Fruit fly (Drosophila melanogaster): ENCODE measurements around the gene CG2260.
A peak's percentile ranks its signal among the peaks of the same experiment; 100 is the strongest.

The CG2260 gene

DNA sequence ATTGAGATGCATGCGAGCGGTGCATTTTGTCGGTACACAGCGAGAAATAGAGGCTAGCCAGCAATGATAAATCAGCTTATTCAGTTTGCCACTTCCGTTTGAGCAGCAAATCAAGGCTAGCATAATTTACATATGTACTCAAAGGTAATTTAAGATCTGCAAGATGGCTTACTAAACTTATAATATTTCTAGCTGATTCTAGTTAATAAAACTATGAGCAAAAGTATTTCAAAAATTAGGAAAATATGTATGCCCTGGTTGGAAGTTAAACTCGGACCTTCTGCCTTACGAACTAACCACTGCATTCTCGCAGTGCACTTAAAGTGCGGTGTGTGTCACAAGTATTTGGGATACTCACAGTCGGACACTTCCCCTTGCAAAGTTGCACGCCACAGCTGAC, 1.9 kb upstream of the CG2260 start (continued):
- TF ChIP-seq az2 (GFP tag; optimal IDR thresholded peaks at IDR 0.05) (peak; percentile 2), ara (GFP tag; IDR thresholded peaks at IDR 0.05) (no peak), Drgx (GFP tag; IDR thresholded peaks at IDR 0.05) (peak; percentile 70), CG2712 (tag; optimal IDR thresholded peaks at IDR 0.05) (peak; percentile 43), ab (GFP tag; optimal IDR thresholded peaks at IDR 0.05) (no peak), CG16815 (GFP tag; optimal IDR thresholded peaks at IDR 0.05) (no peak), danr (GFP tag; IDR thresholded peaks at IDR 0.05) (no peak), fu2 (GFP tag; optimal IDR thresholded peaks at IDR 0.05) (no peak), Lhr (GFP tag; optimal IDR thresholded peaks at IDR 0.05) (no peak), amos (GFP tag; IDR thresholded peaks at IDR 0.05; ENCODE audit: partially characterized antibody) (no peak), CG16779 (GFP tag; IDR thresholded peaks at IDR 0.05) (no peak), row (GFP tag; IDR thresholded peaks at IDR 0.05) (peak; percentile 21; the same call in 1 of the 3 replicates)

DNA sequence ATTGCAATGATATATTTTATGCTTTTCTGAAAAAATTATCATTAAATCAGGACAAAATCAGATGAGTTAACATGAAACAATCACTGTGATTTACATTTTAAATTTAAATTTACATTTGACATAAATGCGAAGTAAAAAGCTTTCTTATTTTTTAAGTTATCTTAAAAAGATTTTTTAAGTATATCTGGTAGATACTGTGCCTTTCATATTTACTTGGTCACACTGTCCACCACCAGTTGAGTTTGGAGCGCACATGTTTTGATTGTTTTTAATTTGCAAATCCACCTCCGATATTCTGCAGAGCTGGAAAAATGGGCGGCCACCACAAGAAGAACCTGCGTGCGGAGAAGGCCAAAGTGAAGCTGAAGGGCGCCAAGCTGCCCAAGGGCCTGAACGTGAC, 4.1 kb downstream of the CG2260 start, which contains the start of gene CG1575:
Gene CG1575 (plus strand): TSS at position 200 of the 400 bp plus-strand sequence.
- no peak for TF ChIP-seq CG10147 (GFP tag; optimal IDR thresholded peaks at IDR 0.05)
- no peak for TF ChIP-seq kni (GFP tag; optimal IDR thresholded peaks at IDR 0.05)
- TF ChIP-seq MTF-1 (GFP tag; optimal IDR thresholded peaks at IDR 0.05; ENCODE audit: borderline replicate concordance) = no peak
- TF ChIP-seq CG9437 (GFP tag; optimal IDR thresholded peaks at IDR 0.05) = no peak
- peak; percentile 10; the same call in 1 of the 3 replicates for TF ChIP-seq CG34224 (GFP tag; IDR thresholded peaks at IDR 0.05; ENCODE audit: partially characterized antibody)
- TF ChIP-seq Doc3 (GFP tag; IDR thresholded peaks at IDR 0.05; ENCODE audit: partially characterized antibody) = 0 out of 3 replicates have a peak, but pooled peaks have one; percentile 20
- TF ChIP-seq CG2129 (GFP tag; IDR thresholded peaks at IDR 0.05; ENCODE audit: partially characterized antibody) = no peak
- no peak for TF ChIP-seq sob (GFP tag; IDR thresholded peaks at IDR 0.05)
- TF ChIP-seq pzg (GFP tag; optimal IDR thresholded peaks at IDR 0.05) = peak; percentile 28
- TF ChIP-seq dysf (GFP tag; IDR thresholded peaks at IDR 0.05) = no peak
- TF ChIP-seq vvl (GFP tag; IDR thresholded peaks at IDR 0.05) = no peak
- TF ChIP-seq CG6791 (GFP tag; IDR thresholded peaks at IDR 0.05; ENCODE audit: partially characterized antibody) = no peak
- TF ChIP-seq cwo (GFP tag; optimal IDR thresholded peaks at IDR 0.05) = no peak
- no peak for TF ChIP-seq bbx (GFP tag; IDR thresholded peaks at IDR 0.05; ENCODE audit: partially characterized antibody)
- TF ChIP-seq CG17802 (tag; optimal IDR thresholded peaks at IDR 0.05) = no peak
- TF ChIP-seq jumu (GFP tag; optimal IDR thresholded peaks at IDR 0.05) = no peak
- no peak for TF ChIP-seq CG17385 (GFP tag; optimal IDR thresholded peaks at IDR 0.05)
- peak; percentile 53 for TF ChIP-seq CG13287 (GFP tag; IDR thresholded peaks at IDR 0.05; ENCODE audit: partially characterized antibody)
- no peak for TF ChIP-seq wor (GFP tag; IDR thresholded peaks at IDR 0.05)
- no peak for TF ChIP-seq btn (GFP tag; optimal IDR thresholded peaks at IDR 0.05)
- peak; percentile 37; the same call in 1 of the 2 replicates for TF ChIP-seq MBD-R2 (GFP tag; IDR thresholded peaks at IDR 0.05)
- TF ChIP-seq sug (tag; optimal IDR thresholded peaks at IDR 0.05) = peak; percentile 23
- no peak for TF ChIP-seq Awh (GFP tag; IDR thresholded peaks at IDR 0.05)
- TF ChIP-seq tup (GFP tag; optimal IDR thresholded peaks at IDR 0.05) = no peak
- no peak for TF ChIP-seq CG31441 (GFP tag; IDR thresholded peaks at IDR 0.05)
- peak; percentile 86 for TF ChIP-seq CG3995 (GFP tag; optimal IDR thresholded peaks at IDR 0.05)
- peak; percentile 35 for TF ChIP-seq CG9797 (GFP tag; optimal IDR thresholded peaks at IDR 0.05)
- no peak for TF ChIP-seq CG7745 (tag; optimal IDR thresholded peaks at IDR 0.05)
- no peak for TF ChIP-seq CG33213 (GFP tag; optimal IDR thresholded peaks at IDR 0.05)
- TF ChIP-seq seq (GFP tag; IDR thresholded peaks at IDR 0.05) = no peak
- TF ChIP-seq CG17359 (tag; optimal IDR thresholded peaks at IDR 0.05) = no peak
- TF ChIP-seq Dp (GFP tag; optimal IDR thresholded peaks at IDR 0.05) = peak; percentile 58
- no peak for TF ChIP-seq CG7372 (GFP tag; IDR thresholded peaks at IDR 0.05)
- no peak for TF ChIP-seq pfk (GFP tag; optimal IDR thresholded peaks at IDR 0.05)
- no peak for TF ChIP-seq CG11398 (GFP tag; optimal IDR thresholded peaks at IDR 0.05)
- TF ChIP-seq Rfx (GFP tag; IDR thresholded peaks at IDR 0.05) = no peak
- peak; percentile 46; the same call in 1 of the 2 replicates for TF ChIP-seq hbn (GFP tag; IDR thresholded peaks at IDR 0.05; ENCODE audit: partially characterized antibody)
- no peak for TF ChIP-seq pb (GFP tag; optimal IDR thresholded peaks at IDR 0.05)

All from whole organism, embryonic.